Worm (Caenorhabditis elegans): Measurements from ENCODE around the gene ttbk-7.
"Not testable (repeated sequence)": the region's sequence is repeated elsewhere in the genome, so short reads cannot be mapped to it uniquely, and the experiment has no call there.

ttbk-7 gene

ce11 chrV:12867997-12868396 is 27.7 kb downstream of the ttbk-7 start, which contains the start of gene nspg-1:
Gene nspg-1, minus strand, starts transcription at chrV:12868097.
- TF ChIP-seq lin-29 (GFP tag; IDR thresholded peaks at IDR 0.05): no peak
- TF ChIP-seq nhr-6 (tag; optimal IDR thresholded peaks at IDR 0.05): peak; percentile 27
- TF ChIP-seq arid-1 (GFP tag; conservative IDR thresholded peaks at IDR 0.05): no peak
- no peak for TF ChIP-seq egl-43 (GFP tag; IDR thresholded peaks at IDR 0.05)
- no peak for TF ChIP-seq dve-1 (tag; optimal IDR thresholded peaks at IDR 0.05; ENCODE audit: insufficient read depth)
- TF ChIP-seq daf-8 (GFP tag; IDR thresholded peaks at IDR 0.05): no peak

- not testable (repeated sequence) for TF ChIP-seq daf-16 (GFP tag; optimal IDR thresholded peaks at IDR 0.05); daf-16 (tag; optimal IDR thresholded peaks at IDR 0.05); nhr-237 (tag; optimal IDR thresholded peaks at IDR 0.05); cey-2 (tag; optimal IDR thresholded peaks at IDR 0.05; ENCODE audit: borderline replicate concordance, insufficient read depth)
Measured at ce11 chrV:12865615-12866014, 30.1 kb downstream of the ttbk-7 start, which contains the start of gene T07F10.5. Gene T07F10.5, plus strand, starts transcription at chrV:12865915.

ce11 chrV:12859144-12859543 is 36.5 kb downstream of the ttbk-7 start, which contains the start of gene anp-1:
Gene anp-1, plus strand, starts transcription at chrV:12859444.
- TF ChIP-seq fkh-10 (GFP tag; optimal IDR thresholded peaks at IDR 0.05) (no peak), madf-5 (GFP tag; IDR thresholded peaks at IDR 0.05) (no peak), cey-2 (tag; optimal IDR thresholded peaks at IDR 0.05; ENCODE audit: borderline replicate concordance, insufficient read depth) (no peak), nhr-28 (tag; optimal IDR thresholded peaks at IDR 0.05) (no peak), unc-39 (tag; optimal IDR thresholded peaks at IDR 0.05) (no peak), hmg-1.1 (GFP tag; IDR thresholded peaks at IDR 0.05) (no peak), set-16 (GFP tag; IDR thresholded peaks at IDR 0.05) (no peak), dve-1 (tag; optimal IDR thresholded peaks at IDR 0.05; ENCODE audit: insufficient read depth) (no peak), daf-16 (GFP tag; optimal IDR thresholded peaks at IDR 0.05) (no peak), daf-16 (tag; optimal IDR thresholded peaks at IDR 0.05) (no peak), nhr-237 (tag; optimal IDR thresholded peaks at IDR 0.05) (no peak), ZK546.5 (tag; optimal IDR thresholded peaks at IDR 0.05) (no peak), mxl-3 (GFP tag; optimal IDR thresholded peaks at IDR 0.05) (no peak), vab-7 (GFP tag; IDR thresholded peaks at IDR 0.05) (no peak), ZK337.2 (GFP tag; IDR thresholded peaks at IDR 0.05) (no peak), hlh-30 (tag; optimal IDR thresholded peaks at IDR 0.05; ENCODE audit: insufficient read depth) (no peak), skn-1 (tag; optimal IDR thresholded peaks at IDR 0.05) (no peak), ceh-32 (tag; optimal IDR thresholded peaks at IDR 0.05; ENCODE audit: poor library complexity) (no peak)

- TF ChIP-seq nhr-41 (GFP tag; IDR thresholded peaks at IDR 0.05) (no peak), rbr-2 (tag; optimal IDR thresholded peaks at IDR 0.05) (no peak), T26A8.4 (GFP tag; IDR thresholded peaks at IDR 0.05) (no peak), ceh-20 (GFP tag; IDR thresholded peaks at IDR 0.05) (no peak), T20F7.1 (GFP tag; optimal IDR thresholded peaks at IDR 0.05) (no peak), jun-1 (tag; optimal IDR thresholded peaks at IDR 0.05) (no peak), mep-1 (tag; optimal IDR thresholded peaks at IDR 0.05) (no peak), mxl-3 (GFP tag; optimal IDR thresholded peaks at IDR 0.05) (no peak), daf-19 (GFP tag; conservative IDR thresholded peaks at IDR 0.05) (no peak), madf-9 (GFP tag; conservative IDR thresholded peaks at IDR 0.05) (no peak), lin-15B (tag; optimal IDR thresholded peaks at IDR 0.05) (no peak), snpc-1.2 (GFP tag; IDR thresholded peaks at IDR 0.05) (no peak), nhr-48 (tag; optimal IDR thresholded peaks at IDR 0.05) (no peak), F37D6.2 (tag; optimal IDR thresholded peaks at IDR 0.05) (no peak), ztf-7 (tag; optimal IDR thresholded peaks at IDR 0.05) (no peak), lin-39 (tag; optimal IDR thresholded peaks at IDR 0.05) (no peak), F10B5.3 (tag; optimal IDR thresholded peaks at IDR 0.05) (no peak)
Measured at ce11 chrV:12854766-12855165, 40.9 kb downstream of the ttbk-7 start, which contains the start of gene C44H9.7. Gene C44H9.7, minus strand, starts transcription at chrV:12854866.
